Worm (Caenorhabditis elegans) whole organism, mixed stage, embryonic: Measurements from ENCODE around the gene F13H8.12.

Source experiments
- M03D4.4 ChIP-seq: sonication (generic microtip); optimal IDR thresholded peaks from 2 replicates; lab custom pipeline; 2017; ENCODE audit warnings: mild to moderate bottlenecking, missing genetic modification characterization, missing compliant biosample characterization
- bed-3 ChIP-seq: fragments of 200-800 bp; sonication (Bioruptor generic); optimal IDR thresholded peaks from 3 replicates; lab custom pipeline; 2018; ENCODE audit warnings: mild to moderate bottlenecking, missing genetic modification characterization, moderate library complexity, missing compliant biosample characterization
- blmp-1 ChIP-seq: fragments of 150-350 bp; optimal IDR thresholded peaks from 2 replicates; lab custom pipeline; 2014; ENCODE audit warnings: missing biosample characterization, missing genetic modification characterization
- ceh-39 ChIP-seq: fragments of 150-350 bp; optimal IDR thresholded peaks from 2 replicates; lab custom pipeline; 2014; ENCODE audit warnings: missing biosample characterization, missing genetic modification characterization
- ceh-43 ChIP-seq: fragments of 200-800 bp; sonication (Bioruptor generic); optimal IDR thresholded peaks from 2 replicates; lab custom pipeline; 2018; ENCODE audit warnings: mild to moderate bottlenecking, missing genetic modification characterization, moderate library complexity, missing compliant biosample characterization
- ceh-83 ChIP-seq: fragments of 200-800 bp; sonication (Bioruptor generic); optimal IDR thresholded peaks from 2 replicates; lab custom pipeline; 2018; ENCODE audit warnings: mild to moderate bottlenecking, missing genetic modification characterization, missing compliant biosample characterization
- ces-1 ChIP-seq: fragments of 150-350 bp; optimal IDR thresholded peaks from 2 replicates; lab custom pipeline; 2014; ENCODE audit warnings: missing biosample characterization, missing genetic modification reagents, missing genetic modification characterization
- cnd-1 ChIP-seq: fragments of 200-800 bp; sonication (Bioruptor generic); optimal IDR thresholded peaks from 2 replicates; lab custom pipeline; 2018; ENCODE audit warnings: mild to moderate bottlenecking, missing genetic modification characterization, missing compliant biosample characterization
- drap-1 ChIP-seq: fragments of 200-800 bp; sonication (Bioruptor generic); optimal IDR thresholded peaks from 3 replicates; lab custom pipeline; 2018; ENCODE audit warnings: mild to moderate bottlenecking, missing genetic modification characterization, missing compliant biosample characterization
- elt-1 ChIP-seq: sonication (generic microtip); optimal IDR thresholded peaks from 2 replicates; lab custom pipeline; 2017; ENCODE audit warnings: missing genetic modification characterization, mild to moderate bottlenecking, missing compliant biosample characterization, antibody characterized with exemption, moderate library complexity, borderline replicate concordance; ENCODE audit not compliant: insufficient read depth
- elt-3 ChIP-seq: fragments of 150-350 bp; optimal IDR thresholded peaks from 2 replicates; lab custom pipeline; 2014; ENCODE audit warnings: missing biosample characterization, missing genetic modification characterization
- flh-1 ChIP-seq: fragments of 200-800 bp; sonication (Bioruptor generic); optimal IDR thresholded peaks from 2 replicates; lab custom pipeline; 2018; ENCODE audit warnings: mild to moderate bottlenecking, missing genetic modification characterization, moderate library complexity, missing compliant biosample characterization
- ham-2 ChIP-seq: fragments of 200-800 bp; sonication (Bioruptor generic); optimal IDR thresholded peaks from 2 replicates; lab custom pipeline; 2018; ENCODE audit warnings: mild to moderate bottlenecking, missing genetic modification characterization, missing compliant biosample characterization
- hlh-1 ChIP-seq: fragments of 150-350 bp; optimal IDR thresholded peaks from 2 replicates; lab custom pipeline; 2014; ENCODE audit warnings: missing biosample characterization, missing genetic modification reagents, missing genetic modification characterization
- lin-13 ChIP-seq: fragments of 150-350 bp; optimal IDR thresholded peaks from 2 replicates; lab custom pipeline; 2014; ENCODE audit warnings: missing biosample characterization, missing genetic modification characterization
- lin-32 ChIP-seq: fragments of 200-800 bp; sonication (Bioruptor generic); optimal IDR thresholded peaks from 2 replicates; lab custom pipeline; 2018; ENCODE audit warnings: mild to moderate bottlenecking, missing genetic modification characterization, missing compliant biosample characterization
- lsy-2 ChIP-seq: fragments of 150-350 bp; optimal IDR thresholded peaks from 2 replicates; lab custom pipeline; 2014; ENCODE audit warnings: missing biosample characterization, missing genetic modification characterization
- mab-5 ChIP-seq: fragments of 150-350 bp; optimal IDR thresholded peaks from 2 replicates; lab custom pipeline; 2014; ENCODE audit warnings: missing biosample characterization, missing genetic modification characterization
- mep-1 ChIP-seq: fragments of 150-350 bp; optimal IDR thresholded peaks from 2 replicates; lab custom pipeline; 2017; ENCODE audit warnings: missing biosample characterization, missing genetic modification reagents, missing genetic modification characterization, inconsistent platforms
- mls-2 ChIP-seq: sonication (generic microtip); optimal IDR thresholded peaks from 2 replicates; lab custom pipeline; 2016; ENCODE audit warnings: mild to moderate bottlenecking, missing genetic modification characterization, moderate library complexity, missing compliant biosample characterization
- nhr-12 ChIP-seq: fragments of 150-350 bp; optimal IDR thresholded peaks from 2 replicates; lab custom pipeline; 2014; ENCODE audit warnings: missing biosample characterization, missing genetic modification characterization
- nhr-2 ChIP-seq: fragments of 150-350 bp; optimal IDR thresholded peaks from 2 replicates; lab custom pipeline; 2014; ENCODE audit warnings: missing biosample characterization, missing genetic modification characterization
- nhr-237 ChIP-seq: fragments of 150-350 bp; optimal IDR thresholded peaks from 2 replicates; lab custom pipeline; 2014; ENCODE audit warnings: missing biosample characterization, missing genetic modification characterization
- nhr-28 ChIP-seq: fragments of 150-350 bp; optimal IDR thresholded peaks from 2 replicates; lab custom pipeline; 2014; ENCODE audit warnings: missing biosample characterization, missing genetic modification characterization
- nhr-76 ChIP-seq: sonication (generic microtip); optimal IDR thresholded peaks from 2 replicates; lab custom pipeline; 2017; ENCODE audit warnings: missing biosample characterization, missing genetic modification characterization
- pha-4 ChIP-seq: fragments of 150-350 bp; optimal IDR thresholded peaks from 2 replicates; lab custom pipeline; 2018; ENCODE audit warnings: missing biosample characterization, missing genetic modification reagents, missing genetic modification characterization
- sem-2 ChIP-seq: fragments of 200-800 bp; sonication (Bioruptor generic); optimal IDR thresholded peaks from 2 replicates; lab custom pipeline; 2018; ENCODE audit warnings: mild to moderate bottlenecking, missing genetic modification characterization, missing compliant biosample characterization
- snpc-4 ChIP-seq: fragments of 150-350 bp; optimal IDR thresholded peaks from 2 replicates; lab custom pipeline; 2014; ENCODE audit warnings: missing biosample characterization, missing genetic modification characterization
- sptf-1 ChIP-seq: sonication (generic microtip); optimal IDR thresholded peaks from 2 replicates; lab custom pipeline; 2017; ENCODE audit warnings: mild to moderate bottlenecking, missing genetic modification characterization, moderate library complexity, missing compliant biosample characterization
- tbx-8 ChIP-seq: fragments of 200-800 bp; sonication (Bioruptor generic); optimal IDR thresholded peaks from 2 replicates; lab custom pipeline; 2018; ENCODE audit warnings: mild to moderate bottlenecking, missing genetic modification characterization, moderate library complexity, missing compliant biosample characterization
- unc-120 ChIP-seq: sonication (generic microtip); optimal IDR thresholded peaks from 2 replicates; lab custom pipeline; 2017; ENCODE audit warnings: missing genetic modification characterization, missing compliant biosample characterization; ENCODE audit not compliant: poor library complexity, severe bottlenecking
- unc-39 ChIP-seq: fragments of 150-350 bp; optimal IDR thresholded peaks from 2 replicates; lab custom pipeline; 2014; ENCODE audit warnings: missing biosample characterization, missing genetic modification characterization
- unc-62 ChIP-seq: fragments of 150-350 bp; optimal IDR thresholded peaks from 2 replicates; lab custom pipeline; 2014; ENCODE audit warnings: missing biosample characterization, missing genetic modification reagents, missing genetic modification characterization
- zip-8 ChIP-seq: fragments of 150-350 bp; optimal IDR thresholded peaks from 2 replicates; lab custom pipeline; 2014; ENCODE audit warnings: missing biosample characterization, missing genetic modification characterization
- ztf-11 ChIP-seq: fragments of 150-350 bp; optimal IDR thresholded peaks from 2 replicates; lab custom pipeline; 2014; ENCODE audit warnings: missing biosample characterization, missing genetic modification characterization

F13H8.12 gene

DNA sequence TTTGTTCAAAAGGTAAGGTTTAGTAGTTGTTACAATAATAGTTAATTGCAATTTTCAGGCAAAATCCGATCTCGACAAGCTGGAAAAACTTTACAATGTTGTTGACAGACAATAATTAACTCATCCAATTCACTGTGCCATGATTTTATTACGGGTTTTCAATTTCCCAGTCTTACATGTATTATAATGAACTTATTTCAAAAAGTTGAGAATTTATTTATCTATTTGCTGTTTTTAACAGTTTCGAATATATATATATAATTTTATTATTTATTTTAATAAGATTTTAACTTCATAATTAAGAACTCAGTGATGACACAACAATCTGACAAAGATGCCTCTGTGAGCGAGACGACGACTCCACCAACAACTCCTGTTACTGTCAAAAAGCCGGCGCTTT is 16.3 kb upstream of the F13H8.12 start, which contains the start of gene lelo-1:
TSS of gene lelo-1 (plus strand) at position 301 of the 400 bp plus-strand sequence.
- TF ChIP-seq mep-1 (tag; lab: Kevin White, UChicago) (no peak), blmp-1 (tag; lab: Kevin White, UChicago) (no peak), ces-1 (GFP tag; lab: Kevin White, UChicago) (no peak), lin-13 (no peak), mab-5 (tag; lab: Kevin White, UChicago) (no peak), cnd-1 (tag; lab: Kevin White, UChicago) (no peak), M03D4.4 (tag; lab: Kevin White, UChicago) (no peak), elt-1 (tag; lab: Kevin White, UChicago) (no peak), bed-3 (no peak), ceh-83 (GFP tag; lab: Kevin White, UChicago) (no peak), ham-2 (GFP tag; lab: Kevin White, UChicago) (no peak)
- TF ChIP-seq, all 35 proteins: peak for 0

DNA sequence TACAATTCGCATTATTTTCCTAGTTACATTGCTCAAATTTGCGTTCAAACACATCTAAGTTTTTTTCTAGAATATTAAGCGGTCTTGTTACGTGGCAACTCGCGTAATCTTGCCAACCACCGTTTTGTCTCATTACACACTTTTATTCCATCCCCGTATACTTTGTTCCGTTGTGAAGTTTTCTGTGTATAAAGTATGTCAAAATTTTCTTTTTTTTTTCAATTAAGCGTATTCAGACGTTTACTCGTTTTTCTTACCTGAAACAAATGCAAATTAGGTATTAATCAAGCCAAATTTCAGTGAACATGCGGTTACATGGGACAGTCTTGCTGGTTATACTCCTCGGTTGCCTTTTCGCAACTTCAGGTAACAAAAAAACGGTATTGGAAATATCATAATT is 15.3 kb upstream of the F13H8.12 start, which contains the start of gene T24H7.2:
TSS of gene T24H7.2 (plus strand) at position 301 of the 400 bp plus-strand sequence.
- TF ChIP-seq elt-1 (tag; lab: Kevin White, UChicago): no peak

DNA sequence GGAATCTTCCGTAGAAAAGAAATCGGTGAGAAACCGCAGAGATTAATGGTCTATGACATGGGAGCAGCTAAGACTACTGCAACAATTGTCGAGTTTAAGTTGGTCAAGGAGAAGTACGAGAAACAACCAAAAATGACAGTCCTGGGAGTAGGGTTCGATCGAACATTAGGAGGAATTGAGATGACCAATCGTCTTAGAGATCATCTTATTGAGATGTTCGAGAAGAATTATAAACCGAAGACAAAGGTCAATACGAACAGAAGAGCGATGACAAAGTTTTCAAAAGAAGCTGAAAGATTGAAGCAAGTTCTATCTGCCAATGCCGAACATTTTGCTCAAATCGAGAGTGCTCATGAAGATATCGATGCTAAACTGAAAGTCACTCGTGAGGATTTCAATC is 14.3 kb upstream of the F13H8.12 start:
- TF ChIP-seq nhr-28 (tag; lab: Kevin White, UChicago) (no peak), unc-62 (GFP tag; lab: Kevin White, UChicago) (no peak), drap-1 (GFP tag; lab: Kevin White, UChicago) (no peak), flh-1 (GFP tag; lab: Kevin White, UChicago) (no peak), ztf-11 (tag; lab: Kevin White, UChicago) (no peak), blmp-1 (tag; lab: Kevin White, UChicago) (no peak), mls-2 (tag; lab: Kevin White, UChicago) (no peak), lin-13 (no peak), mab-5 (tag; lab: Kevin White, UChicago) (no peak), nhr-2 (no peak), ham-2 (GFP tag; lab: Kevin White, UChicago) (no peak), M03D4.4 (tag; lab: Kevin White, UChicago) (no peak), mep-1 (tag; lab: Kevin White, UChicago) (no peak), elt-1 (tag; lab: Kevin White, UChicago) (no peak), ceh-83 (GFP tag; lab: Kevin White, UChicago) (no peak)

DNA sequence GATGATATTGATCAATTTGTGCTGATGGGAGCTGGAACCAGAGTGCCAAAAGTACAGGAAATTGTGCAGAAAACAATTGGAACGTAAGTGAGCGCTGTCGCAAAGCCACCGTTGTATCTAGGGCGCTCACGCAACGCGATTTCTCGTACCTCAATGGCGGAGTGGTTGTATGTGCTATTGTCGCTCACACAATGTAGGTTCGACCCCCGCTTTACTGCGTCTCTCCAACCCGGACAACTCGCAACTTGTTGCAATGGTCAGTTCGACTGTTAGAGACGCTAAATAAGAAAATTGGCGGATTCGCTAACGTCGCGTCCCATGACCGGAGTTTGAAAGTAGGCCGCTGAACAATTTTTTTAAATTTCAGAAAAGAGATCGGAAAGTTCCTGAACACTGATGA is 13.8 kb upstream of the F13H8.12 start:
- TF ChIP-seq sptf-1 (peak; percentile 92), unc-39 (tag; lab: Kevin White, UChicago) (peak; percentile 35), ces-1 (GFP tag; lab: Kevin White, UChicago) (no peak), ceh-83 (GFP tag; lab: Kevin White, UChicago) (peak; percentile 93), unc-62 (GFP tag; lab: Kevin White, UChicago) (no peak), blmp-1 (tag; lab: Kevin White, UChicago) (no peak), nhr-12 (tag; lab: Kevin White, UChicago) (no peak), snpc-4 (tag; lab: Kevin White, UChicago) (no peak), drap-1 (GFP tag; lab: Kevin White, UChicago) (peak; percentile 88), ztf-11 (tag; lab: Kevin White, UChicago) (no peak), cnd-1 (tag; lab: Kevin White, UChicago) (peak; percentile 90), mls-2 (tag; lab: Kevin White, UChicago) (peak; percentile 91), M03D4.4 (tag; lab: Kevin White, UChicago) (peak; percentile 88), nhr-76 (tag; lab: Kevin White, UChicago) (no peak), elt-1 (tag; lab: Kevin White, UChicago) (no peak), nhr-28 (tag; lab: Kevin White, UChicago) (no peak), mab-5 (tag; lab: Kevin White, UChicago) (no peak), nhr-237 (tag; lab: Kevin White, UChicago) (no peak), elt-3 (no peak), flh-1 (GFP tag; lab: Kevin White, UChicago) (no peak), lin-32 (GFP tag; lab: Kevin White, UChicago) (peak; percentile 89), unc-120 (tag; lab: Kevin White, UChicago) (peak; percentile 82), tbx-8 (GFP tag; lab: Kevin White, UChicago) (peak; percentile 91), hlh-1 (peak; percentile 12), sem-2 (GFP tag; lab: Kevin White, UChicago) (peak; percentile 85), nhr-2 (no peak), mep-1 (tag; lab: Kevin White, UChicago) (peak; percentile 23), pha-4 (tag; lab: Kevin White, UChicago) (peak; percentile 65), ham-2 (GFP tag; lab: Kevin White, UChicago) (peak; percentile 79), zip-8 (no peak), ceh-43 (peak; percentile 74), lsy-2 (tag; lab: Kevin White, UChicago) (no peak), bed-3 (peak; percentile 61), ceh-39 (no peak), lin-13 (peak; percentile 50)
